Fruit fly (Drosophila melanogaster) whole organism, wandering third instar larva: ENCODE measurements around the gene CG33710.

Experiments
- Dfd ChIP-seq: fragments of >200 bp; optimal IDR thresholded peaks from 2 replicates; lab custom pipeline; 2017; ENCODE audit warnings: missing biosample characterization, missing genetic modification characterization
- Dif ChIP-seq: fragments of 200-275, 200-300 bp; sonication (Bioruptor generic); optimal IDR thresholded peaks from 2 replicates; lab custom pipeline; 2018; ENCODE audit warnings: missing biosample characterization, missing genetic modification characterization; ENCODE audit not compliant: partially characterized antibody
- HLH106 ChIP-seq: fragments of 200-800 bp; optimal IDR thresholded peaks from 3 replicates; lab custom pipeline; 2019; ENCODE audit warnings: missing biosample characterization, mild to moderate bottlenecking, missing genetic modification characterization, moderate library complexity
- Hnf4 ChIP-seq: fragments of 200-800 bp; sonication (Bioruptor generic); optimal IDR thresholded peaks from 2 replicates; lab custom pipeline; 2016; ENCODE audit warnings: missing biosample characterization, mild to moderate bottlenecking, missing genetic modification characterization
- Hr78 ChIP-seq: fragments of >200 bp; optimal IDR thresholded peaks from 2 replicates; lab custom pipeline; 2017; ENCODE audit warnings: missing biosample characterization, missing genetic modification characterization
- Hr83 ChIP-seq: fragments of 200-300 bp; sonication (Bioruptor generic); optimal IDR thresholded peaks from 2 replicates; lab custom pipeline; 2016; ENCODE audit warnings: missing biosample characterization, mild to moderate bottlenecking, missing genetic modification characterization, moderate library complexity; ENCODE audit not compliant: poor library complexity, severe bottlenecking
- Jra ChIP-seq: sonication (Bioruptor generic); optimal IDR thresholded peaks from 2 replicates; lab custom pipeline; 2016; ENCODE audit warnings: missing biosample characterization, missing genetic modification characterization
- Mio ChIP-seq: sonication (Bioruptor generic); optimal IDR thresholded peaks from 2 replicates; lab custom pipeline; 2016; ENCODE audit warnings: missing biosample characterization, missing genetic modification characterization
- Myc ChIP-seq: fragments of >200 bp; optimal IDR thresholded peaks from 2 replicates; lab custom pipeline; 2017
- N ChIP-seq: fragments of >200 bp; optimal IDR thresholded peaks from 2 replicates; lab custom pipeline; 2018; ENCODE audit warnings: missing biosample characterization, missing external identifiers, missing genetic modification characterization
- OdsH ChIP-seq: fragments of 200-800 bp; sonication (Bioruptor generic); optimal IDR thresholded peaks from 2 replicates; lab custom pipeline; 2016; ENCODE audit warnings: missing biosample characterization, mild to moderate bottlenecking, missing genetic modification characterization
- Rel ChIP-seq, 2 experiments: fragments of 200-800 bp; sonication (Bioruptor generic) in 1 of 2; optimal IDR thresholded peaks; 2 replicates in 1 of 2; 3 replicates in 1 of 2; lab custom pipeline; 2016 to 2019; ENCODE audit warnings: mild to moderate bottlenecking in 2 of 2, missing biosample characterization in 2 of 2, missing genetic modification characterization in 2 of 2, moderate library complexity in 1 of 2
- Sp1 ChIP-seq: fragments of 200-800 bp; sonication (Bioruptor generic); optimal IDR thresholded peaks from 3 replicates; lab custom pipeline; 2019; ENCODE audit warnings: missing biosample characterization, mild to moderate bottlenecking, missing genetic modification characterization, moderate library complexity
- Vsx2 ChIP-seq: fragments of 200-300, 225-300 bp; sonication (Bioruptor generic); optimal IDR thresholded peaks from 2 replicates; lab custom pipeline; 2018; ENCODE audit warnings: missing biosample characterization, missing genetic modification characterization; ENCODE audit not compliant: partially characterized antibody
- brk ChIP-seq: fragments of 200-800 bp; sonication (Bioruptor generic); optimal IDR thresholded peaks from 2 replicates; lab custom pipeline; 2016; ENCODE audit warnings: missing biosample characterization, mild to moderate bottlenecking, missing genetic modification characterization
- dl ChIP-seq, 2 experiments: fragments of 175-275, 200-275 bp in 1 of 2; fragments of 200-275 bp in 1 of 2; sonication (Bioruptor generic); optimal IDR thresholded peaks; lab custom pipeline; 2018; ENCODE audit warnings: mild to moderate bottlenecking in 2 of 2, missing biosample characterization in 2 of 2, missing genetic modification characterization in 2 of 2, moderate library complexity in 2 of 2; ENCODE audit not compliant: partially characterized antibody in 2 of 2, insufficient read depth in 1 of 2
- dmrt93B ChIP-seq: fragments of 200-800 bp; sonication (Bioruptor generic); optimal IDR thresholded peaks from 2 replicates; lab custom pipeline; 2018; ENCODE audit warnings: missing biosample characterization, mild to moderate bottlenecking, missing genetic modification characterization
- dsf ChIP-seq: sonication (Bioruptor generic); optimal IDR thresholded peaks from 2 replicates; lab custom pipeline; 2016; ENCODE audit warnings: missing biosample characterization, missing genetic modification characterization, borderline replicate concordance
- ey ChIP-seq: fragments of 200-800 bp; sonication (Bioruptor generic); optimal IDR thresholded peaks from 2 replicates; lab custom pipeline; 2016; ENCODE audit warnings: missing biosample characterization, missing genetic modification characterization
- foxo ChIP-seq, 2 experiments: fragments of 200-800 bp; sonication (Bioruptor generic); optimal IDR thresholded peaks; 2 replicates in 1 of 2; 3 replicates in 1 of 2; lab custom pipeline; 2016 to 2017; ENCODE audit warnings: missing biosample characterization in 2 of 2, missing genetic modification characterization in 2 of 2
- fru ChIP-seq: fragments of 200-800 bp; sonication (Bioruptor generic); optimal IDR thresholded peaks from 3 replicates; lab custom pipeline; 2016; ENCODE audit warnings: missing biosample characterization, mild to moderate bottlenecking, missing genetic modification characterization
- h ChIP-seq: fragments of 200-800 bp; sonication (Bioruptor generic); optimal IDR thresholded peaks from 3 replicates; lab custom pipeline; 2016; ENCODE audit warnings: missing biosample characterization, mild to moderate bottlenecking, missing genetic modification characterization
- pan ChIP-seq: fragments of >200 bp; optimal IDR thresholded peaks from 2 replicates; lab custom pipeline; 2017
- psq ChIP-seq: fragments of 200-800 bp; sonication (Bioruptor generic); optimal IDR thresholded peaks from 3 replicates; lab custom pipeline; 2017; ENCODE audit warnings: missing biosample characterization, mild to moderate bottlenecking, missing genetic modification characterization, moderate library complexity
- rgr ChIP-seq: fragments of 200-800 bp; sonication (Bioruptor generic); optimal IDR thresholded peaks from 3 replicates; lab custom pipeline; 2016; ENCODE audit warnings: missing biosample characterization, mild to moderate bottlenecking, missing genetic modification characterization
- sage ChIP-seq: fragments of 200-800 bp; sonication (Bioruptor generic); optimal IDR thresholded peaks from 2 replicates; lab custom pipeline; 2016; ENCODE audit warnings: missing biosample characterization, mild to moderate bottlenecking, missing genetic modification characterization
- sv ChIP-seq: fragments of 200-800 bp; sonication (Bioruptor generic); optimal IDR thresholded peaks from 3 replicates; lab custom pipeline; 2016; ENCODE audit warnings: missing biosample characterization, missing genetic modification characterization
- usp ChIP-seq: fragments of >200 bp; optimal IDR thresholded peaks from 2 replicates; lab custom pipeline; 2017; ENCODE audit warnings: missing biosample characterization, missing genetic modification characterization
- woc ChIP-seq: sonication (Bioruptor generic); optimal IDR thresholded peaks from 2 replicates; lab custom pipeline; 2016; ENCODE audit warnings: missing biosample characterization, mild to moderate bottlenecking, missing genetic modification characterization

The CG33710 gene

DNA sequence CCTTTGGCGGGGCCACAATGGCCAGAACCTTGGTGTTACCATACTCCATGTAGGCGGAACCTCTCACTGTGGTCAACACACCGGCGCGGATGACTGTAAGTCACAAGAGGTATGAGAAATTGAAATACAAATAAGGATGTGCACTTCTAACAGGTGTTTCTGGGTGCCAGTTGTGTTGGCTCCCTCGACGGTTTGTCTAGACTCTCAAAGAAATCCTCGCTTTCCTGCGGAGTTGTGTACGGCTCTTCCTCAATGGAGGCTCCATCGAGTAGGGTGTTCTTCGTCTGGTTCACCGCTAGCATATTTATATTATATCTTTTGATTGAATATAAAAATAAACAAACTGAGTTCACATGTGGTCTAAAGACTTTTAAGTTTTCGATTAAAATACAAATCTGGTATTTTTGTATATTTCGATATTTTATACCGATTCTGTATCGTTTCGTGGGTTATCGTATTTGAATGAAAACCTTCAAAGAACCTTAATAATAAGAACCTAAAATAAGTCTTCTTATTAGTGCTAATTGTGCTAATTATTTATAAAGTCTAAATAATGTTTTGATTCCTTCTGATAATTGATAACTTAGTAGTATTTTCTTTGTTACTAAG lies 39.2 kb downstream of the CG33710 start, which contains the start of gene Mtr3:
Mtr3 (minus strand) TSS at position 388 of the 609 bp plus-strand sequence.
- TF ChIP-seq Hnf4 (no peak), usp (GFP tag; lab: Kevin White, UChicago) (no peak), Dfd (GFP tag; lab: Kevin White, UChicago) (no peak), Sp1 (no peak), fru (GFP tag; lab: Kevin White, UChicago) (no peak), Dif (GFP tag; lab: Kevin White, UChicago) (no peak), Mio (GFP tag; lab: Kevin White, UChicago) (no peak), Hr83 (GFP tag; lab: Kevin White, UChicago) (no peak), h (GFP tag; lab: Kevin White, UChicago) (no peak), Hr78 (GFP tag; lab: Kevin White, UChicago) (no peak), woc (no peak), dsf (no peak)

dm6 chr3L:19910054-19910414 lies 42.6 kb downstream of the CG33710 start, which contains the start of the genes Mi-2 and Prp3:
TSS of gene Mi-2 (minus strand) at chr3L:19910215.
TSS of gene Prp3 (plus strand) at chr3L:19910300.
- TF ChIP-seq dl (GFP tag; optimal IDR thresholded peaks at IDR 0.05; lab: Kevin White, UChicago; ENCODE audit: insufficient read depth in 1 of 2, partially characterized antibody in 2 of 2) (no peak), Dif (GFP tag; lab: Kevin White, UChicago) (peak; percentile 53), Rel (GFP tag; optimal IDR thresholded peaks at IDR 0.05; lab: Kevin White, UChicago) (no peak), Rel (tag; optimal IDR thresholded peaks at IDR 0.05; lab: Kevin White, UChicago) (peak; percentile 58), Sp1 (peak; percentile 42)

DNA sequence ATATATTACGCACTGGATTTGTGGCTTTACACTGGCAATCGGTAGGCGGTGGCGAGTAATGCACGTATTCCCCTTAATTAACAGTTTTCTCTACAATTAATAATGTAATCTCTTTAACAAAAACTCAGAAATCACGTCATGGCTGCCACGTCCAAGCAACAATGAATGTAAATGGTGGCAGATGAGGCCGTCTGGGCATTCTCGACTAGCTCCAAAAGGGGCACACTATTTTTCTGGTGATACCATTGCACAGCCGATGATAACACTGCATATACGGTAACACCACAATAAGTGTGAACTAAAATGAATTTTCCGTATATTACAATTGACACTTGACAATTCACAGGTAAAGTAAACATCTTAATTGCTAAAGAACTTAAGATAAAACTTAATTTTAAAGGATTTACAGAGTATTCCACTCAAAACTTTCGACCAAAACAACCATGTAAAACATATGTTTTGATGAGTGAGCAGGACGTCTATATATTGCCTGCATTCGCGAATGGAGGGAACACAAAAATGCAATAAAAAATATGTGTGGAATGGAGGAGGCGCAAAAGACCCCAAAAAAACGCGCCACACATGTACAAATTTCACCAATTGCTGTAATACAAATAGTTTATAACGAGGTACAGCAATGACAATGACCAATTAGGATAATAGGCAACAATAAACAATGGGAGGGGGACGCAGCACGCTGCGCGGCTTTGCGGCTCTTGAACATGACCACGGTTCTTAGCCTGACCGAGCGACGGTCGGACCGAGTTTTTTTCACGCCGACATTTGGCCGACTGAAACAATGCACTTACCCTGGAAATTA lies 43.1 kb downstream of the CG33710 start:
- TF ChIP-seq pan (lab: Kevin White, UChicago), result no peak
- TF ChIP-seq sv (GFP tag; lab: Kevin White, UChicago), result no peak
- TF ChIP-seq rgr (GFP tag; lab: Kevin White, UChicago), result peak; percentile 46
- TF ChIP-seq h (GFP tag; lab: Kevin White, UChicago), result no peak
- TF ChIP-seq Vsx2 (GFP tag; lab: Kevin White, UChicago), result no peak
- TF ChIP-seq dl (GFP tag; optimal IDR thresholded peaks at IDR 0.05; lab: Kevin White, UChicago; ENCODE audit: insufficient read depth in 1 of 2, partially characterized antibody in 2 of 2), result no peak
- TF ChIP-seq dsf, result no peak
- TF ChIP-seq psq (GFP tag; lab: Kevin White, UChicago), result peak; percentile 96
- no peak for TF ChIP-seq Dfd (GFP tag; lab: Kevin White, UChicago)
- TF ChIP-seq brk, result no peak
- TF ChIP-seq Jra (GFP tag; lab: Kevin White, UChicago), result no peak
- TF ChIP-seq Myc (lab: Kevin White, UChicago), result no peak
- TF ChIP-seq foxo (GFP tag; optimal IDR thresholded peaks at IDR 0.05; lab: Kevin White, UChicago), result no peak
- TF ChIP-seq Sp1, result peak; percentile 26
- no peak for TF ChIP-seq sage (GFP tag; lab: Kevin White, UChicago)
- TF ChIP-seq ey (GFP tag; lab: Kevin White, UChicago), result no peak
- peak; percentile 34 for TF ChIP-seq HLH106 (tag; lab: Kevin White, UChicago)
- TF ChIP-seq Rel (GFP tag; optimal IDR thresholded peaks at IDR 0.05; lab: Kevin White, UChicago), result no peak
- peak; percentile 38 for TF ChIP-seq Rel (tag; optimal IDR thresholded peaks at IDR 0.05; lab: Kevin White, UChicago)
- no peak for TF ChIP-seq dmrt93B

DNA sequence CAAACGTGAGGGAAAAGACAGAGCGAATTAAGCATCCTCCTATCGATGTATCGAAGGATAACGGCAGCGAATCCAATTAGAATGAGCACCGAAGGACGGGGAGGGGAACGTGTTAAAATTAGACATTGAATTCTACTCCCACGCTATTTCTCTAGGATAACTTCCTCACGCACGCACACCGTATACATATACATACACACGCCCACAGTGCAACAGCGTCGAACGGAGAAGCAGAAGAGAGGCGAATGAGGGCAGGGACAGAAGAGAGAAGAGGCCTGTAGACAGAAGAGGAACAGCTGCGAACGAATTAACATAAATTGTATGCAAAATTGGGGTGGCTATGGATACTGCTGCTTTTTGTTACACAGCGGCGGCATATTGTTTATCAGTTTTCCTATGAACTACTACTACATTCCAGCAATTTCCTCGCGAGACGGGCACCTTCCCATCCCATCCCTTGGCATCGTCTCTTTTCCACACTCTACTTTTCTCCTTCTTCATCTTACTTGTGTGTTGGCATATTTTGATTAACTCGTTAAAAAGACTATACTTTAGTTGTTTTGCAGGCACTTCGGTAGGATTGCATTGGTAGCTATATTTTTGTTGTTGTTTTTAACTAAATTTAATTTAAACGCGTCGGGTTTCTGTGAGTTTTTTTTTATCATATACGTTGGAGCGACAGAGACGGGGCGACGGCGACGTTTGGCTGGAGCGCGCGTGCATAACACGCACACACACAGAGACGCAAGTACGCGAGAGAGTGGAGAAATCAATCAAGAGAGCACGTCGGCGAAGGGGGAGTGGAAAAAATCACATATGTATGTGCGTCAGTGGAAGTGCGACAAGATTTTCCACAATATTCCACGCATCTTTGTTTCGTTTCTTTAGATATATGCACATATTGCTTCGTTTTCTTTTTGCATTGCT lies 44.1 kb downstream of the CG33710 start:
- TF ChIP-seq Rel (GFP tag; optimal IDR thresholded peaks at IDR 0.05; lab: Kevin White, UChicago), result no peak
- TF ChIP-seq Rel (tag; optimal IDR thresholded peaks at IDR 0.05; lab: Kevin White, UChicago), result peak; percentile 86
- TF ChIP-seq Vsx2 (GFP tag; lab: Kevin White, UChicago), result no peak
- no peak for TF ChIP-seq OdsH
- peak; percentile 17 for TF ChIP-seq fru (GFP tag; lab: Kevin White, UChicago)
- peak in 1 of 2 experiments; percentile 14 for TF ChIP-seq foxo (GFP tag; optimal IDR thresholded peaks at IDR 0.05; lab: Kevin White, UChicago)
- TF ChIP-seq N (GFP tag; lab: Kevin White, UChicago), result peak; percentile 20
- TF ChIP-seq Dif (GFP tag; lab: Kevin White, UChicago), result peak; percentile 58
- peak in 1 of 2 experiments; percentile 48 for TF ChIP-seq dl (GFP tag; optimal IDR thresholded peaks at IDR 0.05; lab: Kevin White, UChicago; ENCODE audit: insufficient read depth in 1 of 2, partially characterized antibody in 2 of 2)
- peak; percentile 32 for TF ChIP-seq woc
- no peak for TF ChIP-seq dmrt93B
- peak; percentile 75 for TF ChIP-seq h (GFP tag; lab: Kevin White, UChicago)
- TF ChIP-seq psq (GFP tag; lab: Kevin White, UChicago), result peak; percentile 11
